Worm (Caenorhabditis elegans): ENCODE results near the gene skn-1.

DNA sequence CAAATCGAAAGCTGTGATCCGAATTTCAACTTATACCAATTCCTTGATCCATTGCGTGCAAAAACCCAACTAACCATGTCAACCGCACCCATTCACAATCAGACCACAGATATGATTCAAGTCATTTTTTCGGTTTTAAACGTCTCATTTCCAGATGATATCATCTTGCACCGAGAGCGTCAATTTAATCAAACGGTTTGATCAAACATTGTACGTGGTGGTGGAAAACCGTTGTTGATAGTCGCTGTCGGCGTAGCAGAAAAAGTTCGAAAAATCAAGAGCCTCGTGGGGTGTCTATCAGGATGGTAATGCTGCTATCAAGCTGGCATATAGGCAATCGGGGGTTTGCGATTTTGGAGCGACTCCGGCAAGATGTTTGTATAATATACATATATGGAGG, 1.3 kb downstream of the skn-1 start:
- TF ChIP-seq F52B5.7 (tag; optimal IDR thresholded peaks at IDR 0.05), result no peak
- no peak for TF ChIP-seq akir-1 (GFP tag; optimal IDR thresholded peaks at IDR 0.05)
- no peak for TF ChIP-seq dpl-1 (GFP tag; optimal IDR thresholded peaks at IDR 0.05)
- no peak for TF ChIP-seq pha-4 (tag; optimal IDR thresholded peaks at IDR 0.05)
- no peak for TF ChIP-seq unc-62 (GFP tag; optimal IDR thresholded peaks at IDR 0.05)
- TF ChIP-seq F23B12.7 (tag; optimal IDR thresholded peaks at IDR 0.05; ENCODE audit: insufficient read depth), result no peak
- no peak for TF ChIP-seq bed-1 (GFP tag; IDR thresholded peaks at IDR 0.05)
- no peak for TF ChIP-seq ama-1 (optimal IDR thresholded peaks at IDR 0.05)
- TF ChIP-seq ama-1 (GFP tag; optimal IDR thresholded peaks at IDR 0.05), result no peak
- no peak for TF ChIP-seq aptf-3 (GFP tag; IDR thresholded peaks at IDR 0.05)
- no peak for TF ChIP-seq unc-130 (GFP tag; optimal IDR thresholded peaks at IDR 0.05)
- no peak for TF ChIP-seq sea-2 (GFP tag; IDR thresholded peaks at IDR 0.05)
- no peak for TF ChIP-seq snpc-4 (GFP tag; optimal IDR thresholded peaks at IDR 0.05)
- no peak for TF ChIP-seq snpc-4 (tag; optimal IDR thresholded peaks at IDR 0.05)
- TF ChIP-seq rpc-1 (optimal IDR thresholded peaks at IDR 0.05), result no peak
- no peak for TF ChIP-seq rpc-1 (tag; optimal IDR thresholded peaks at IDR 0.05)
- TF ChIP-seq F10E7.11 (tag; optimal IDR thresholded peaks at IDR 0.05), result no peak

All from whole organism, young adult.